Fruit fly (Drosophila melanogaster) whole organism, embryonic: ENCODE results near the gene Klp64D.

Experiments used
- Atf-2 ChIP-seq: fragments of 200-800 bp; sonication (Bioruptor generic); optimal IDR thresholded peaks from 2 replicates; lab custom pipeline; 2016; ENCODE audit warnings: missing biosample characterization, missing genetic modification characterization
- CG10462 ChIP-seq: fragments of 200-800 bp; sonication (Bioruptor generic); optimal IDR thresholded peaks from 2 replicates; lab custom pipeline; 2016; ENCODE audit warnings: missing biosample characterization, missing genetic modification characterization
- CG11085 ChIP-seq: fragments of 200-800 bp; sonication (Bioruptor generic); IDR thresholded peaks from 2 replicates; pipeline ENCODE4 v1.3.6; 2022; ENCODE audit warnings: missing biosample characterization, missing genetic modification characterization
- CG11398 ChIP-seq: fragments of 200-800 bp; sonication (Bioruptor generic); optimal IDR thresholded peaks from 2 replicates; lab custom pipeline; 2016; ENCODE audit warnings: missing biosample characterization, missing genetic modification characterization
- CG11504 ChIP-seq: fragments of 200-800 bp; sonication (Bioruptor generic); optimal IDR thresholded peaks from 3 replicates; lab custom pipeline; 2019; ENCODE audit warnings: missing biosample characterization, mild to moderate bottlenecking, missing genetic modification characterization, moderate library complexity
- CG11696 ChIP-seq: fragments of 200-800 bp; sonication (Bioruptor generic); IDR thresholded peaks from 2 replicates; pipeline ENCODE4 v1.3.6; 2022; ENCODE audit warnings: missing biosample characterization, missing genetic modification characterization
- CG12769 ChIP-seq: fragments of 200-800 bp; sonication (Bioruptor generic); optimal IDR thresholded peaks from 2 replicates; lab custom pipeline; 2019; ENCODE audit warnings: missing biosample characterization, mild to moderate bottlenecking, missing genetic modification characterization, moderate library complexity
- CG14050 ChIP-seq: fragments of 200-800 bp; sonication (Bioruptor generic); IDR thresholded peaks from 3 replicates; pipeline ENCODE4 v1.3.6; 2022; ENCODE audit warnings: missing biosample characterization, missing genetic modification characterization
- CG15601 ChIP-seq: fragments of 200-800 bp; sonication (Bioruptor generic); optimal IDR thresholded peaks from 3 replicates; lab custom pipeline; 2019; ENCODE audit warnings: missing biosample characterization, mild to moderate bottlenecking, missing genetic modification characterization, moderate library complexity
- CG15696 ChIP-seq: fragments of 200-800 bp; sonication (Bioruptor generic); optimal IDR thresholded peaks from 2 replicates; lab custom pipeline; 2019; ENCODE audit warnings: missing biosample characterization, mild to moderate bottlenecking, missing genetic modification characterization, moderate library complexity
- CG17829 ChIP-seq: fragments of 200-800 bp; optimal IDR thresholded peaks from 2 replicates; lab custom pipeline; 2019; ENCODE audit warnings: missing biosample characterization, mild to moderate bottlenecking, missing genetic modification characterization, moderate library complexity
- CG17912 ChIP-seq: fragments of 200-800 bp; sonication (Bioruptor generic); optimal IDR thresholded peaks from 2 replicates; lab custom pipeline; 2018; ENCODE audit warnings: missing biosample characterization, mild to moderate bottlenecking, missing genetic modification characterization
- CG18011 ChIP-seq: fragments of 200-800 bp; sonication (Bioruptor generic); optimal IDR thresholded peaks from 2 replicates; lab custom pipeline; 2017; ENCODE audit warnings: missing biosample characterization, missing genetic modification characterization, mild to moderate bottlenecking, moderate library complexity, missing genotype
- CG18476 ChIP-seq: fragments of 200-800 bp; sonication (Bioruptor generic); optimal IDR thresholded peaks from 2 replicates; lab custom pipeline; 2016; ENCODE audit warnings: missing biosample characterization, mild to moderate bottlenecking, missing genetic modification characterization
- CG2712 ChIP-seq: fragments of 200-800 bp; optimal IDR thresholded peaks from 3 replicates; lab custom pipeline; 2019; ENCODE audit warnings: missing biosample characterization, mild to moderate bottlenecking, missing genetic modification characterization, moderate library complexity
- CG3065 ChIP-seq: fragments of 200-800 bp; sonication (Bioruptor generic); optimal IDR thresholded peaks from 2 replicates; lab custom pipeline; 2016; ENCODE audit warnings: missing biosample characterization, missing genetic modification characterization
- CG4617 ChIP-seq: fragments of 200-800 bp; sonication (Bioruptor generic); optimal IDR thresholded peaks from 3 replicates; lab custom pipeline; 2016; ENCODE audit warnings: missing biosample characterization, missing genetic modification characterization, borderline replicate concordance
- CG6791 ChIP-seq: fragments of 200-800 bp; sonication (Bioruptor generic); IDR thresholded peaks from 3 replicates; pipeline ENCODE4 v1.3.6; 2022; ENCODE audit warnings: missing biosample characterization, missing genetic modification characterization; ENCODE audit not compliant: partially characterized antibody
- CG7357 ChIP-seq: fragments of 200-800 bp; sonication (Bioruptor generic); IDR thresholded peaks from 3 replicates; pipeline ENCODE4 v1.3.6; 2022; ENCODE audit warnings: missing biosample characterization, missing genetic modification characterization
- CG7839 ChIP-seq: fragments of 200-800 bp; sonication (Bioruptor generic); optimal IDR thresholded peaks from 3 replicates; lab custom pipeline; 2018; ENCODE audit warnings: missing biosample characterization, mild to moderate bottlenecking, missing genetic modification characterization, moderate library complexity
- CG9215 ChIP-seq: fragments of 200-800 bp; sonication (Bioruptor generic); IDR thresholded peaks from 2 replicates; pipeline ENCODE4 v1.3.6; 2022; ENCODE audit warnings: missing biosample characterization, missing genetic modification characterization
- E2f1 ChIP-seq: fragments of 200-800 bp; sonication (Bioruptor generic); IDR thresholded peaks from 2 replicates; pipeline ENCODE4 v1.3.6; 2022; ENCODE audit warnings: missing biosample characterization, missing genetic modification characterization
- Ets97D ChIP-seq: fragments of 200-800 bp; sonication (Bioruptor generic); optimal IDR thresholded peaks from 3 replicates; lab custom pipeline; 2016; ENCODE audit warnings: missing biosample characterization, missing genetic modification characterization
- Fer2 ChIP-seq: fragments of 200-800 bp; sonication (Bioruptor generic); optimal IDR thresholded peaks from 2 replicates; lab custom pipeline; 2018; ENCODE audit warnings: missing biosample characterization, mild to moderate bottlenecking, missing genetic modification characterization, moderate library complexity
- Gsc ChIP-seq: fragments of 200-800 bp; sonication (Bioruptor generic); IDR thresholded peaks from 2 replicates; pipeline ENCODE4 v1.3.6; 2022; ENCODE audit warnings: missing biosample characterization, missing genetic modification characterization
- Kr ChIP-seq: fragments of 200-800 bp; sonication (Bioruptor generic); optimal IDR thresholded peaks from 2 replicates; lab custom pipeline; 2017; ENCODE audit warnings: missing biosample characterization, mild to moderate bottlenecking, missing genetic modification characterization
- Lhr ChIP-seq: fragments of 200-800 bp; sonication (Bioruptor generic); optimal IDR thresholded peaks from 3 replicates; lab custom pipeline; 2017; ENCODE audit warnings: mild to moderate bottlenecking, missing biosample characterization, missing genetic modification reagents, missing genetic modification characterization
- Lim3 ChIP-seq: fragments of 200-800 bp; sonication (Bioruptor generic); IDR thresholded peaks from 2 replicates; pipeline ENCODE4 v1.3.6; 2022; ENCODE audit warnings: missing biosample characterization, missing genetic modification characterization
- PHDP ChIP-seq: fragments of 200-800 bp; sonication (Bioruptor generic); optimal IDR thresholded peaks from 3 replicates; lab custom pipeline; 2018; ENCODE audit warnings: missing biosample characterization, mild to moderate bottlenecking, missing genetic modification characterization, moderate library complexity
- al ChIP-seq: fragments of 200-800 bp; sonication (Bioruptor generic); IDR thresholded peaks from 2 replicates; pipeline ENCODE4 v1.3.6; 2022; ENCODE audit warnings: missing biosample characterization, missing genetic modification characterization
- amos ChIP-seq: fragments of 200-800 bp; sonication (Bioruptor generic); IDR thresholded peaks from 2 replicates; pipeline ENCODE4 v1.3.6; 2022; ENCODE audit warnings: missing biosample characterization, missing genetic modification characterization; ENCODE audit not compliant: partially characterized antibody
- ase ChIP-seq: fragments of 200-800 bp; sonication (Bioruptor generic); IDR thresholded peaks from 3 replicates; pipeline ENCODE4 v1.3.6; 2022; ENCODE audit warnings: missing biosample characterization, missing genetic modification characterization
- dmrt11E ChIP-seq: fragments of 200-800 bp; sonication (Bioruptor generic); optimal IDR thresholded peaks from 3 replicates; lab custom pipeline; 2018; ENCODE audit warnings: missing biosample characterization, mild to moderate bottlenecking, missing genetic modification characterization, moderate library complexity
- ems ChIP-seq: fragments of 200-800 bp; sonication (Bioruptor generic); optimal IDR thresholded peaks from 3 replicates; lab custom pipeline; 2016; ENCODE audit warnings: missing biosample characterization, missing genetic modification characterization
- ftz-f1 ChIP-seq: fragments of 200-800 bp; sonication (Bioruptor generic); optimal IDR thresholded peaks from 2 replicates; lab custom pipeline; 2016; ENCODE audit warnings: missing biosample characterization, missing genetic modification characterization
- gfzf ChIP-seq: fragments of 200-800 bp; sonication (Bioruptor generic); optimal IDR thresholded peaks from 2 replicates; lab custom pipeline; 2016; ENCODE audit warnings: missing biosample characterization, mild to moderate bottlenecking, missing genetic modification characterization, moderate library complexity
- jigr1 ChIP-seq: fragments of 200-800 bp; sonication (Bioruptor generic); IDR thresholded peaks from 3 replicates; pipeline ENCODE4 v1.3.6; 2022; ENCODE audit warnings: missing biosample characterization, missing genetic modification characterization
- nerfin-1 ChIP-seq: fragments of 200-800 bp; sonication (Bioruptor generic); optimal IDR thresholded peaks from 3 replicates; lab custom pipeline; 2019; ENCODE audit warnings: missing biosample characterization, mild to moderate bottlenecking, missing genetic modification characterization, moderate library complexity
- peb ChIP-seq: fragments of 200-800 bp; sonication (Bioruptor generic); IDR thresholded peaks from 2 replicates; pipeline ENCODE4 v1.3.6; 2022; ENCODE audit warnings: missing biosample characterization, missing genetic modification characterization
- pfk ChIP-seq: fragments of 200-800 bp; sonication (Bioruptor generic); optimal IDR thresholded peaks from 2 replicates; lab custom pipeline; 2018; ENCODE audit warnings: missing biosample characterization, mild to moderate bottlenecking, missing genetic modification characterization, moderate library complexity
- pum ChIP-seq: fragments of 200-800 bp; sonication (Bioruptor generic); optimal IDR thresholded peaks from 2 replicates; lab custom pipeline; 2016; ENCODE audit warnings: missing biosample characterization, missing genetic modification characterization
- pzg ChIP-seq: fragments of 200-800 bp; sonication (Bioruptor generic); optimal IDR thresholded peaks from 3 replicates; lab custom pipeline; 2018; ENCODE audit warnings: missing biosample characterization, mild to moderate bottlenecking, missing genetic modification characterization, moderate library complexity
- sc ChIP-seq, 3 experiments: fragments of >200 bp in 2 of 3; fragments of 200-800 bp in 1 of 3; sonication (Bioruptor generic) in 1 of 3; optimal IDR thresholded peaks; 2 replicates in 2 of 3; 3 replicates in 1 of 3; lab custom pipeline; 2017; ENCODE audit warnings: mild to moderate bottlenecking in 1 of 3, missing biosample characterization in 1 of 3, missing genetic modification characterization in 1 of 3, missing genetic modification reagents in 1 of 3
- scrt ChIP-seq: fragments of 200-800 bp; sonication (Bioruptor generic); optimal IDR thresholded peaks from 2 replicates; lab custom pipeline; 2018; ENCODE audit warnings: missing biosample characterization, mild to moderate bottlenecking, missing genetic modification characterization, moderate library complexity
- shn ChIP-seq: fragments of 200-800 bp; sonication (Bioruptor generic); optimal IDR thresholded peaks from 3 replicates; lab custom pipeline; 2016; ENCODE audit warnings: missing biosample characterization, missing genetic modification characterization
- so ChIP-seq: fragments of 200-800 bp; sonication (Bioruptor generic); IDR thresholded peaks from 3 replicates; pipeline ENCODE4 v1.3.6; 2022; ENCODE audit warnings: missing biosample characterization, missing genetic modification characterization
- ssp ChIP-seq: fragments of 200-800 bp; sonication (Bioruptor generic); IDR thresholded peaks from 2 replicates; pipeline ENCODE4 v1.3.6; 2022; ENCODE audit warnings: missing biosample characterization, missing genetic modification characterization
- tx ChIP-seq: fragments of 200-800 bp; sonication (Bioruptor generic); optimal IDR thresholded peaks from 2 replicates; lab custom pipeline; 2016; ENCODE audit warnings: missing biosample characterization, missing genetic modification characterization
- yki ChIP-seq: fragments of >200 bp; optimal IDR thresholded peaks from 3 replicates; lab custom pipeline; 2018
- zen2 ChIP-seq: fragments of 200-800 bp; sonication (Bioruptor generic); IDR thresholded peaks from 3 replicates; pipeline ENCODE4 v1.3.6; 2022; ENCODE audit warnings: missing biosample characterization, missing genetic modification characterization; ENCODE audit not compliant: partially characterized antibody

Gene Klp64D

DNA sequence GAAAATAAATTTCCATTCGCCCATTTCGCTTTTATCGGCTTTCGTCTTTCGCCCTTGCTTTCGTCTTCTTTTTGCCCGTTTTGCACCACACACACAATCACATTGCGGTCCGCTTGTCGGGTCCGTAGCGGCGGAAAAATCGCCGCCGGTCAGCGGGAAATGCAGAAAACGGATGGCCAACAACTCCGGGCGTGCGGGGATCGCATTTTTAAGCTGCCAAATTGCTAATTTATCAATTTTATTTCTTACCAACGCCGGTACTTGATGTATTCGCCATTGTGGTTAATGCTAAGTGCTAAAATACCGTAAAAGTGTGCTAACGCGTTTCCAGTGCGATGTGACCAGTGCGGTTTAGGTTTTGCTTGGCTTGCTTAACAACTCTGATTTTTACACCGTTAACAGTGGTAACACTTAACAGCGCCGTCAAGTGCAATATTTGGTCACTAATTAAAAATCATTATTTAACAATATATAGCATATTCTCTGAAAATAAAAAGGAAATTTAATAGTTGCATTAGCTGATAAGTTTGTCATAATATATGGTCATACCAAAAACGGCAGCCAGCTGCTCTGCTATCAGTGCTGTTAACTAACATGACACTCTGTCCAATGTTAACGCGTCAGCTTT, 6.8 kb upstream of the Klp64D start, which contains the start of the genes Uev1A and Membrin (continued):
- TF ChIP-seq Gsc (GFP tag; lab: Robert Waterston, UW) (no peak), Lhr (GFP tag; lab: Kevin White, UChicago) (peak; percentile 24), tx (GFP tag; lab: Kevin White, UChicago) (no peak), ase (no peak), shn (GFP tag; lab: Kevin White, UChicago) (no peak), CG9215 (no peak), CG15696 (no peak), CG15601 (tag; lab: Kevin White, UChicago) (no peak), dmrt11E (tag; lab: Kevin White, UChicago) (peak; percentile 11), yki (lab: Kevin White, UChicago) (no peak), CG7839 (tag; lab: Kevin White, UChicago) (no peak), CG17829 (tag; lab: Kevin White, UChicago) (peak; percentile 15), scrt (GFP tag; lab: Kevin White, UChicago) (no peak), CG12769 (no peak), CG14050 (GFP tag; lab: Robert Waterston, UW) (no peak), CG17912 (no peak), CG7357 (GFP tag; lab: Robert Waterston, UW) (no peak), ssp (GFP tag; lab: Robert Waterston, UW) (no peak), Fer2 (tag; lab: Kevin White, UChicago) (no peak), ftz-f1 (peak; percentile 44), CG18476 (no peak), PHDP (tag; lab: Kevin White, UChicago) (peak; percentile 9), amos (GFP tag; lab: Robert Waterston, UW) (peak; percentile 40; the same call in 1 of the 2 replicates), CG11504 (tag; lab: Kevin White, UChicago) (no peak), gfzf (peak; percentile 92), pfk (no peak), E2f1 (GFP tag; lab: Robert Waterston, UW) (no peak), al (GFP tag; lab: Robert Waterston, UW) (no peak), CG11696 (GFP tag; lab: Robert Waterston, UW) (no peak), CG4617 (GFP tag; lab: Kevin White, UChicago) (peak; percentile 64), zen2 (no peak), CG11085 (GFP tag; lab: Robert Waterston, UW) (no peak), CG10462 (no peak), Atf-2 (GFP tag; lab: Kevin White, UChicago) (no peak), pzg (GFP tag; lab: Kevin White, UChicago) (peak; percentile 89), so (GFP tag; lab: Robert Waterston, UW) (no peak), CG6791 (GFP tag; lab: Robert Waterston, UW) (no peak), Kr (no peak), peb (GFP tag; lab: Robert Waterston, UW) (no peak), Lim3 (GFP tag; lab: Robert Waterston, UW) (no peak), CG18011 (GFP tag; lab: Kevin White, UChicago) (no peak), nerfin-1 (tag; lab: Kevin White, UChicago) (no peak), CG2712 (peak; percentile 30), pum (GFP tag; lab: Kevin White, UChicago) (no peak), CG3065 (no peak), ems (no peak), CG11398 (GFP tag; lab: Kevin White, UChicago) (no peak), Ets97D (GFP tag; lab: Kevin White, UChicago) (peak; percentile 52), sc (optimal IDR thresholded peaks at IDR 0.05; lab: Kevin White, UChicago) (no peak), sc (GFP tag; optimal IDR thresholded peaks at IDR 0.05; lab: Kevin White, UChicago) (no peak), jigr1 (GFP tag; lab: Robert Waterston, UW) (no peak)
